Fruit fly (Drosophila melanogaster) whole organism, wandering third instar larva: ENCODE measurements around the gene CG4362.
A peak's percentile ranks its signal among the peaks of the same experiment; 100 is the strongest.

Source experiments
- Abd-B ChIP-seq: fragments of >200 bp; optimal IDR thresholded peaks from 2 replicates; lab custom pipeline; 2017; ENCODE audit warnings: missing biosample characterization, missing genetic modification characterization
- CG32264 ChIP-seq: fragments of 200-800 bp; sonication (Bioruptor generic); optimal IDR thresholded peaks from 2 replicates; lab custom pipeline; 2016; ENCODE audit warnings: missing biosample characterization, missing genetic modification characterization
- CrebA ChIP-seq: fragments of 200-800 bp; sonication (Bioruptor generic); optimal IDR thresholded peaks from 2 replicates; lab custom pipeline; 2016; ENCODE audit warnings: missing biosample characterization, mild to moderate bottlenecking, missing genetic modification characterization, borderline replicate concordance
- Dfd ChIP-seq: fragments of >200 bp; optimal IDR thresholded peaks from 2 replicates; lab custom pipeline; 2017; ENCODE audit warnings: missing biosample characterization, missing genetic modification characterization
- Dif ChIP-seq: fragments of 200-275, 200-300 bp; sonication (Bioruptor generic); optimal IDR thresholded peaks from 2 replicates; lab custom pipeline; 2018; ENCODE audit warnings: missing biosample characterization, missing genetic modification characterization; ENCODE audit not compliant: partially characterized antibody
- GATAd ChIP-seq: sonication (Bioruptor generic); optimal IDR thresholded peaks from 2 replicates; lab custom pipeline; 2016; ENCODE audit warnings: missing biosample characterization, missing genetic modification characterization
- HLH106 ChIP-seq: fragments of 200-800 bp; optimal IDR thresholded peaks from 3 replicates; lab custom pipeline; 2019; ENCODE audit warnings: missing biosample characterization, mild to moderate bottlenecking, missing genetic modification characterization, moderate library complexity
- Hnf4 ChIP-seq: fragments of 200-800 bp; sonication (Bioruptor generic); optimal IDR thresholded peaks from 2 replicates; lab custom pipeline; 2016; ENCODE audit warnings: missing biosample characterization, mild to moderate bottlenecking, missing genetic modification characterization
- Hr83 ChIP-seq: fragments of 200-300 bp; sonication (Bioruptor generic); optimal IDR thresholded peaks from 2 replicates; lab custom pipeline; 2016; ENCODE audit warnings: missing biosample characterization, mild to moderate bottlenecking, missing genetic modification characterization, moderate library complexity; ENCODE audit not compliant: poor library complexity, severe bottlenecking
- Jra ChIP-seq: sonication (Bioruptor generic); optimal IDR thresholded peaks from 2 replicates; lab custom pipeline; 2016; ENCODE audit warnings: missing biosample characterization, missing genetic modification characterization
- Mio ChIP-seq: sonication (Bioruptor generic); optimal IDR thresholded peaks from 2 replicates; lab custom pipeline; 2016; ENCODE audit warnings: missing biosample characterization, missing genetic modification characterization
- Myc ChIP-seq: fragments of >200 bp; optimal IDR thresholded peaks from 2 replicates; lab custom pipeline; 2017
- N ChIP-seq: fragments of >200 bp; optimal IDR thresholded peaks from 2 replicates; lab custom pipeline; 2018; ENCODE audit warnings: missing biosample characterization, missing external identifiers, missing genetic modification characterization
- Rel ChIP-seq, 2 experiments: fragments of 200-800 bp; sonication (Bioruptor generic) in 1 of 2; optimal IDR thresholded peaks; 2 replicates in 1 of 2; 3 replicates in 1 of 2; lab custom pipeline; 2016 to 2019; ENCODE audit warnings: mild to moderate bottlenecking in 2 of 2, missing biosample characterization in 2 of 2, missing genetic modification characterization in 2 of 2, moderate library complexity in 1 of 2
- Sp1 ChIP-seq: fragments of 200-800 bp; sonication (Bioruptor generic); optimal IDR thresholded peaks from 3 replicates; lab custom pipeline; 2019; ENCODE audit warnings: missing biosample characterization, mild to moderate bottlenecking, missing genetic modification characterization, moderate library complexity
- Vsx2 ChIP-seq: fragments of 200-300, 225-300 bp; sonication (Bioruptor generic); optimal IDR thresholded peaks from 2 replicates; lab custom pipeline; 2018; ENCODE audit warnings: missing biosample characterization, missing genetic modification characterization; ENCODE audit not compliant: partially characterized antibody
- br ChIP-seq: fragments of 200-800 bp; sonication (Bioruptor generic); optimal IDR thresholded peaks from 2 replicates; lab custom pipeline; 2016; ENCODE audit warnings: missing biosample characterization, missing genetic modification characterization
- brk ChIP-seq: fragments of 200-800 bp; sonication (Bioruptor generic); optimal IDR thresholded peaks from 2 replicates; lab custom pipeline; 2016; ENCODE audit warnings: missing biosample characterization, mild to moderate bottlenecking, missing genetic modification characterization
- dl ChIP-seq, 2 experiments: fragments of 175-275, 200-275 bp in 1 of 2; fragments of 200-275 bp in 1 of 2; sonication (Bioruptor generic); optimal IDR thresholded peaks; lab custom pipeline; 2018; ENCODE audit warnings: mild to moderate bottlenecking in 2 of 2, missing biosample characterization in 2 of 2, missing genetic modification characterization in 2 of 2, moderate library complexity in 2 of 2; ENCODE audit not compliant: partially characterized antibody in 2 of 2, insufficient read depth in 1 of 2
- dmrt93B ChIP-seq: fragments of 200-800 bp; sonication (Bioruptor generic); optimal IDR thresholded peaks from 2 replicates; lab custom pipeline; 2018; ENCODE audit warnings: missing biosample characterization, mild to moderate bottlenecking, missing genetic modification characterization
- dsf ChIP-seq: sonication (Bioruptor generic); optimal IDR thresholded peaks from 2 replicates; lab custom pipeline; 2016; ENCODE audit warnings: missing biosample characterization, missing genetic modification characterization, borderline replicate concordance
- ey ChIP-seq: fragments of 200-800 bp; sonication (Bioruptor generic); optimal IDR thresholded peaks from 2 replicates; lab custom pipeline; 2016; ENCODE audit warnings: missing biosample characterization, missing genetic modification characterization
- foxo ChIP-seq, 2 experiments: fragments of 200-800 bp; sonication (Bioruptor generic); optimal IDR thresholded peaks; 2 replicates in 1 of 2; 3 replicates in 1 of 2; lab custom pipeline; 2016 to 2017; ENCODE audit warnings: missing biosample characterization in 2 of 2, missing genetic modification characterization in 2 of 2
- fru ChIP-seq: fragments of 200-800 bp; sonication (Bioruptor generic); optimal IDR thresholded peaks from 3 replicates; lab custom pipeline; 2016; ENCODE audit warnings: missing biosample characterization, mild to moderate bottlenecking, missing genetic modification characterization
- h ChIP-seq: fragments of 200-800 bp; sonication (Bioruptor generic); optimal IDR thresholded peaks from 3 replicates; lab custom pipeline; 2016; ENCODE audit warnings: missing biosample characterization, mild to moderate bottlenecking, missing genetic modification characterization
- jim ChIP-seq: fragments of 175-275, 200-325 bp; sonication (Bioruptor generic); optimal IDR thresholded peaks from 2 replicates; lab custom pipeline; 2016; ENCODE audit warnings: missing biosample characterization, mild to moderate bottlenecking, missing genetic modification characterization
- pan ChIP-seq: fragments of >200 bp; optimal IDR thresholded peaks from 2 replicates; lab custom pipeline; 2017
- psq ChIP-seq: fragments of 200-800 bp; sonication (Bioruptor generic); optimal IDR thresholded peaks from 3 replicates; lab custom pipeline; 2017; ENCODE audit warnings: missing biosample characterization, mild to moderate bottlenecking, missing genetic modification characterization, moderate library complexity
- rgr ChIP-seq: fragments of 200-800 bp; sonication (Bioruptor generic); optimal IDR thresholded peaks from 3 replicates; lab custom pipeline; 2016; ENCODE audit warnings: missing biosample characterization, mild to moderate bottlenecking, missing genetic modification characterization
- sage ChIP-seq: fragments of 200-800 bp; sonication (Bioruptor generic); optimal IDR thresholded peaks from 2 replicates; lab custom pipeline; 2016; ENCODE audit warnings: missing biosample characterization, mild to moderate bottlenecking, missing genetic modification characterization
- sv ChIP-seq: fragments of 200-800 bp; sonication (Bioruptor generic); optimal IDR thresholded peaks from 3 replicates; lab custom pipeline; 2016; ENCODE audit warnings: missing biosample characterization, missing genetic modification characterization
- woc ChIP-seq: sonication (Bioruptor generic); optimal IDR thresholded peaks from 2 replicates; lab custom pipeline; 2016; ENCODE audit warnings: missing biosample characterization, mild to moderate bottlenecking, missing genetic modification characterization

The CG4362 gene

dm6 chr3R:20308972-20309660 lies 1.8 kb upstream of the CG4362 start, which contains the start of gene Orp8:
Gene Orp8 (plus strand): TSS chr3R:20309344.
- TF ChIP-seq Dif (peak; percentile 87), Mio (GFP tag; lab: Kevin White, UChicago) (peak; percentile 30), dl (GFP tag; optimal IDR thresholded peaks at IDR 0.05; lab: Kevin White, UChicago; ENCODE audit: insufficient read depth in 1 of 2, partially characterized antibody in 2 of 2) (peak; percentile 32 to 71), br (GFP tag; lab: Kevin White, UChicago) (no peak), Rel (GFP tag; optimal IDR thresholded peaks at IDR 0.05; lab: Kevin White, UChicago) (peak; percentile 64), Rel (tag; optimal IDR thresholded peaks at IDR 0.05; lab: Kevin White, UChicago) (peak; percentile 53), Abd-B (GFP tag; lab: Kevin White, UChicago) (no peak), fru (peak; percentile 44), psq (GFP tag; lab: Kevin White, UChicago) (peak; percentile 66), GATAd (GFP tag; lab: Kevin White, UChicago) (no peak), Vsx2 (GFP tag; lab: Kevin White, UChicago) (peak; percentile 93), Sp1 (peak; percentile 72), CrebA (peak; percentile 82), pan (lab: Kevin White, UChicago) (no peak), sage (GFP tag; lab: Kevin White, UChicago) (peak; percentile 44), Hr83 (peak; percentile 60), woc (GFP tag; lab: Kevin White, UChicago) (peak; percentile 29), h (GFP tag; lab: Kevin White, UChicago) (no peak), brk (GFP tag; lab: Kevin White, UChicago) (peak; percentile 6), rgr (GFP tag; lab: Kevin White, UChicago) (peak; percentile 22), foxo (GFP tag; optimal IDR thresholded peaks at IDR 0.05; lab: Kevin White, UChicago) (peak in 1 of 2 experiments; percentile 40), jim (GFP tag; lab: Kevin White, UChicago) (peak; percentile 91), sv (GFP tag; lab: Kevin White, UChicago) (no peak), Hnf4 (GFP tag; lab: Kevin White, UChicago) (peak; percentile 15), Jra (peak; percentile 90)

- TF ChIP-seq Rel (GFP tag; optimal IDR thresholded peaks at IDR 0.05; lab: Kevin White, UChicago) (no peak), Rel (tag; optimal IDR thresholded peaks at IDR 0.05; lab: Kevin White, UChicago) (no peak), N (GFP tag; lab: Kevin White, UChicago) (peak; percentile 37), brk (GFP tag; lab: Kevin White, UChicago) (peak; percentile 16), Myc (lab: Kevin White, UChicago) (peak; percentile 59)
These were observed 1.5 kb downstream of the CG4362 start for dm6 chr3R:20305852-20306251.

dm6 chr3R:20304877-20305276 lies 2.5 kb downstream of the CG4362 start, which contains the start of gene CG4367:
Gene CG4367 (minus strand): TSS chr3R:20304977.
- no peak for TF ChIP-seq dl (GFP tag; optimal IDR thresholded peaks at IDR 0.05; lab: Kevin White, UChicago; ENCODE audit: insufficient read depth in 1 of 2, partially characterized antibody in 2 of 2)

dm6 chr3R:20293661-20294060 lies 13.7 kb downstream of the CG4362 start:
- TF ChIP-seq Myc (lab: Kevin White, UChicago) (no peak), Dfd (peak; percentile 52), Abd-B (GFP tag; lab: Kevin White, UChicago) (no peak)

dm6 chr3R:20292880-20293491 lies 14.4 kb downstream of the CG4362 start:
- TF ChIP-seq br (GFP tag; lab: Kevin White, UChicago): no peak
- TF ChIP-seq sv (GFP tag; lab: Kevin White, UChicago): no peak
- no peak for TF ChIP-seq Dfd
- TF ChIP-seq brk (GFP tag; lab: Kevin White, UChicago): no peak
- TF ChIP-seq jim (GFP tag; lab: Kevin White, UChicago): no peak
- no peak for TF ChIP-seq Abd-B (GFP tag; lab: Kevin White, UChicago)
- peak; percentile 87 for TF ChIP-seq psq (GFP tag; lab: Kevin White, UChicago)
- TF ChIP-seq ey (GFP tag; lab: Kevin White, UChicago): no peak
- no peak for TF ChIP-seq CG32264 (GFP tag; lab: Kevin White, UChicago)
- TF ChIP-seq HLH106 (tag; lab: Kevin White, UChicago): no peak
- TF ChIP-seq Vsx2 (GFP tag; lab: Kevin White, UChicago): peak; percentile 38
- TF ChIP-seq dsf (GFP tag; lab: Kevin White, UChicago): no peak
- no peak for TF ChIP-seq dmrt93B (GFP tag; lab: Kevin White, UChicago)
- TF ChIP-seq Hnf4 (GFP tag; lab: Kevin White, UChicago): no peak
- no peak for TF ChIP-seq pan (lab: Kevin White, UChicago)
- no peak for TF ChIP-seq foxo (GFP tag; optimal IDR thresholded peaks at IDR 0.05; lab: Kevin White, UChicago)
- peak in 1 of 2 experiments; percentile 76 for TF ChIP-seq dl (GFP tag; optimal IDR thresholded peaks at IDR 0.05; lab: Kevin White, UChicago; ENCODE audit: insufficient read depth in 1 of 2, partially characterized antibody in 2 of 2)
- no peak for TF ChIP-seq Jra
- peak; percentile 51 for TF ChIP-seq Dif
- TF ChIP-seq Rel (GFP tag; optimal IDR thresholded peaks at IDR 0.05; lab: Kevin White, UChicago): no peak
- TF ChIP-seq Rel (tag; optimal IDR thresholded peaks at IDR 0.05; lab: Kevin White, UChicago): no peak
- TF ChIP-seq Myc (lab: Kevin White, UChicago): no peak
